Worm (Caenorhabditis elegans) whole organism, young adult: ENCODE measurements around the gene C38C3.3.

Source experiments
- B0336.3 ChIP-seq: fragments of 200-800 bp; sonication (Bioruptor generic); IDR thresholded peaks from 2 replicates; pipeline ENCODE4 v1.3.6; 2022; ENCODE audit warnings: missing genetic modification characterization, missing compliant biosample characterization
- F22D6.2 ChIP-seq: sonication (generic microtip); optimal IDR thresholded peaks from 2 replicates; lab custom pipeline; 2016; ENCODE audit warnings: mild to moderate bottlenecking, missing genetic modification characterization, missing compliant biosample characterization
- F39B2.1 ChIP-seq: fragments of 200-800 bp; sonication (Bioruptor generic); IDR thresholded peaks from 2 replicates; pipeline ENCODE4 v1.3.6; 2022; ENCODE audit warnings: missing genetic modification reagents, missing genetic modification characterization, missing compliant biosample characterization
- F52B5.7 ChIP-seq: sonication (generic microtip); optimal IDR thresholded peaks from 2 replicates; lab custom pipeline; 2016; ENCODE audit warnings: mild to moderate bottlenecking, missing genetic modification characterization, missing compliant biosample characterization
- F57C9.4 ChIP-seq: sonication (generic microtip); optimal IDR thresholded peaks from 2 replicates; lab custom pipeline; 2017; ENCODE audit warnings: mild to moderate bottlenecking, missing genetic modification characterization, missing compliant biosample characterization
- K11D2.4 ChIP-seq: fragments of 200-800 bp; sonication (Bioruptor generic); IDR thresholded peaks from 2 replicates; pipeline ENCODE4 v1.3.6; 2022; ENCODE audit warnings: missing genetic modification reagents, missing genetic modification characterization, missing compliant biosample characterization
- T07F8.4 ChIP-seq: sonication (generic microtip); optimal IDR thresholded peaks from 2 replicates; lab custom pipeline; 2016; ENCODE audit warnings: mild to moderate bottlenecking, missing genetic modification characterization, moderate library complexity, missing compliant biosample characterization
- Y79H2A.3 ChIP-seq: fragments of 200-800 bp; sonication (Bioruptor generic); conservative IDR thresholded peaks from 2 replicates; pipeline ENCODE4 v1.3.6; 2022; ENCODE audit warnings: missing genetic modification reagents, missing genetic modification characterization, missing compliant biosample characterization
- ama-1 ChIP-seq, 3 experiments: fragments of 150-350 bp in 1 of 3; sonication (generic microtip) in 2 of 3; optimal IDR thresholded peaks; 2 replicates each; lab custom pipeline; 2014 to 2018; ENCODE audit warnings: missing biosample characterization in 2 of 3, missing genetic modification characterization in 2 of 3, missing genetic modification reagents in 2 of 3
- aptf-2 ChIP-seq: fragments of 200-800 bp; sonication (Bioruptor generic); conservative IDR thresholded peaks from 2 replicates; pipeline ENCODE4 v1.3.6; 2022; ENCODE audit warnings: missing genetic modification reagents, missing genetic modification characterization, missing compliant biosample characterization
- atf-7 ChIP-seq: sonication (generic microtip); optimal IDR thresholded peaks from 2 replicates; lab custom pipeline; 2017; ENCODE audit warnings: mild to moderate bottlenecking, missing genetic modification characterization, missing compliant biosample characterization
- attf-6 ChIP-seq: fragments of 200-800 bp; sonication (Bioruptor generic); IDR thresholded peaks from 2 replicates; pipeline ENCODE4 v1.3.6; 2022; ENCODE audit warnings: missing genetic modification reagents, missing genetic modification characterization, missing compliant biosample characterization
- cebp-1 ChIP-seq, 2 experiments: fragments of 200-800 bp in 1 of 2; sonication (Bioruptor generic) in 1 of 2; sonication (generic microtip) in 1 of 2; IDR thresholded peaks in 1 of 2; optimal IDR thresholded peaks in 1 of 2; 2 replicates each; pipeline versions ENCODE4 v1.3.6 to Lab custom; 2017 to 2022; ENCODE audit warnings: missing compliant biosample characterization in 2 of 2, missing genetic modification characterization in 2 of 2, mild to moderate bottlenecking in 1 of 2, missing genetic modification reagents in 1 of 2, moderate library complexity in 1 of 2
- cebp-2 ChIP-seq: fragments of 200-800 bp; sonication (Bioruptor generic); IDR thresholded peaks from 2 replicates; pipeline ENCODE4 v1.3.6; 2022; ENCODE audit warnings: missing genetic modification characterization, missing compliant biosample characterization
- ceh-91 ChIP-seq: fragments of 200-800 bp; sonication (Bioruptor generic); IDR thresholded peaks from 2 replicates; pipeline ENCODE4 v1.3.6; 2022; ENCODE audit warnings: missing genetic modification reagents, missing genetic modification characterization, missing compliant biosample characterization
- dox-1 ChIP-seq: fragments of 200-800 bp; sonication (Bioruptor generic); IDR thresholded peaks from 2 replicates; pipeline ENCODE4 v1.3.6; 2022; ENCODE audit warnings: missing genetic modification reagents, missing genetic modification characterization, missing compliant biosample characterization
- dpl-1 ChIP-seq: fragments of 150-350 bp; optimal IDR thresholded peaks from 2 replicates; lab custom pipeline; 2014; ENCODE audit warnings: missing biosample characterization, missing genetic modification reagents, missing genetic modification characterization
- hlh-12 ChIP-seq: sonication (generic microtip); optimal IDR thresholded peaks from 2 replicates; lab custom pipeline; 2016; ENCODE audit warnings: missing genetic modification characterization, missing compliant biosample characterization
- lin-26 ChIP-seq: fragments of 200-800 bp; sonication (Bioruptor generic); IDR thresholded peaks from 2 replicates; pipeline ENCODE4 v1.3.6; 2022; ENCODE audit warnings: missing genetic modification reagents, missing genetic modification characterization, missing compliant biosample characterization
- lin-54 ChIP-seq: fragments of 200-800 bp; sonication (Bioruptor generic); optimal IDR thresholded peaks from 2 replicates; lab custom pipeline; 2018; ENCODE audit warnings: mild to moderate bottlenecking, missing genetic modification characterization, missing compliant biosample characterization
- lsl-1 ChIP-seq: fragments of 200-800 bp; sonication (Bioruptor generic); optimal IDR thresholded peaks from 2 replicates; lab custom pipeline; 2018; ENCODE audit warnings: mild to moderate bottlenecking, missing genetic modification characterization, moderate library complexity, missing compliant biosample characterization
- mes-4 ChIP-seq: sonication (generic microtip); optimal IDR thresholded peaks from 2 replicates; lab custom pipeline; 2016; ENCODE audit warnings: missing genotype, missing genetic modification characterization, missing compliant biosample characterization
- nfya-2 ChIP-seq: fragments of 200-800 bp; sonication (Bioruptor generic); IDR thresholded peaks from 2 replicates; pipeline ENCODE4 v1.3.6; 2022; ENCODE audit warnings: missing genetic modification reagents, missing genetic modification characterization, missing compliant biosample characterization
- nfyb-1 ChIP-seq: fragments of 200-800 bp; sonication (Bioruptor generic); IDR thresholded peaks from 2 replicates; pipeline ENCODE4 v1.3.6; 2022; ENCODE audit warnings: missing genetic modification reagents, missing genetic modification characterization, missing compliant biosample characterization
- nhr-120 ChIP-seq: fragments of 200-800 bp; sonication (Bioruptor generic); IDR thresholded peaks from 2 replicates; pipeline ENCODE4 v1.3.6; 2022; ENCODE audit warnings: missing genetic modification characterization, missing compliant biosample characterization
- nhr-80 ChIP-seq: sonication (generic microtip); optimal IDR thresholded peaks from 2 replicates; lab custom pipeline; 2016; ENCODE audit warnings: missing genetic modification characterization, missing compliant biosample characterization
- nhr-90 ChIP-seq: sonication (generic microtip); optimal IDR thresholded peaks from 2 replicates; lab custom pipeline; 2016; ENCODE audit warnings: missing genotype, mild to moderate bottlenecking, missing genetic modification characterization, missing compliant biosample characterization
- rec-8 ChIP-seq, 2 experiments: sonication (generic microtip); optimal IDR thresholded peaks; 2 replicates each; lab custom pipeline; 2016; ENCODE audit warnings: mild to moderate bottlenecking in 2 of 2, missing genetic modification characterization in 2 of 2, missing genetic modification reagents in 2 of 2, missing genotype in 2 of 2, missing biosample characterization in 1 of 2, missing compliant biosample characterization in 1 of 2, moderate library complexity in 1 of 2
- repo-1 ChIP-seq: sonication (generic microtip); optimal IDR thresholded peaks from 2 replicates; lab custom pipeline; 2017; ENCODE audit warnings: mild to moderate bottlenecking, missing genetic modification characterization, missing compliant biosample characterization
- sea-2 ChIP-seq: fragments of 200-800 bp; sonication (Bioruptor generic); IDR thresholded peaks from 2 replicates; pipeline ENCODE4 v1.3.6; 2022; ENCODE audit warnings: missing genetic modification characterization, missing compliant biosample characterization
- somi-1 ChIP-seq: fragments of 200-800 bp; sonication (Bioruptor generic); optimal IDR thresholded peaks from 2 replicates; lab custom pipeline; 2018; ENCODE audit warnings: mild to moderate bottlenecking, missing genetic modification characterization, missing compliant biosample characterization
- tbx-9 ChIP-seq: sonication (generic microtip); optimal IDR thresholded peaks from 2 replicates; lab custom pipeline; 2016; ENCODE audit warnings: borderline replicate concordance, missing genetic modification characterization, inconsistent platforms, missing compliant biosample characterization
- unc-62 ChIP-seq: fragments of 150-350 bp; optimal IDR thresholded peaks from 2 replicates; lab custom pipeline; 2014; ENCODE audit warnings: missing biosample characterization, missing genetic modification reagents, missing genetic modification characterization
- ztf-25 ChIP-seq: fragments of 200-800 bp; sonication (Bioruptor generic); IDR thresholded peaks from 2 replicates; pipeline ENCODE4 v1.3.6; 2022; ENCODE audit warnings: missing genetic modification reagents, missing genetic modification characterization, missing compliant biosample characterization

The C38C3.3 gene

DNA sequence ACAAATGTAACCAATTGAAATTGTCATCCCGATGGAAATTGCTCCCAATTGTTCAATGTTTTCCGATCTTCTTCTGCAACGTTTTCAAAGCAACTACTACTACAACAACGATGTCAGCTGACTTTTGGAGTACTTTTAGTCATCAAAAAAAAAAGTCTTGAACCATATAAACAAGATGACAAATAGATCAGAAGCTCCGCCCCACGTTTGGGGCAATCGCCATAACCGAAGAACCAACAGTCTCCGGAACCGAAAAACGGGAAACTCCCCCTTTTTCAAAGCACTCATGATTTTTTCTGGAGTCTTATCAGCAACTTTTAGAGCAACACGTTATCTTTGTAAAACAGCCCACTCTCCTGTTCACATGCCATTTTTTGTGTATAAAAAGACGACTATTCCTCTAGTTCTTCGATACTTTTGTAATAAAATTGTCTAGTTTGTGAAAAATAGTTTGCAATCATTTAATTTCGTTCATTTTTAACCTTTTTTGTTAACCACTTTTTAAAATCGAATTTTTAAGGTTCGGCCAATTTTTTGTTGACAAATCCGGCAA lies 36.0 kb upstream of the C38C3.3 start:
- no peak for TF ChIP-seq unc-62
- TF ChIP-seq mes-4 (tag; lab: Kevin White, UChicago) = no peak
- no peak for TF ChIP-seq Y79H2A.3 (GFP tag; lab: Robert Waterston, UW)
- no peak for TF ChIP-seq nhr-90 (tag; lab: Kevin White, UChicago)
- TF ChIP-seq lsl-1 = no peak
- no peak for TF ChIP-seq F52B5.7
- TF ChIP-seq F57C9.4 (tag; lab: Kevin White, UChicago) = no peak
- TF ChIP-seq tbx-9 (tag; lab: Kevin White, UChicago) = no peak
- no peak for TF ChIP-seq dox-1
- TF ChIP-seq ceh-91 = no peak
- peak; percentile 79 for TF ChIP-seq nhr-80 (tag; lab: Kevin White, UChicago)
- TF ChIP-seq ama-1 (optimal IDR thresholded peaks at IDR 0.05; lab: Kevin White, UChicago) = no peak
- no peak for TF ChIP-seq ama-1 (GFP tag; optimal IDR thresholded peaks at IDR 0.05; lab: Kevin White, UChicago)
- TF ChIP-seq lin-54 (GFP tag; lab: Kevin White, UChicago) = no peak
- TF ChIP-seq B0336.3 (GFP tag; lab: Robert Waterston, UW) = 0 out of 2 replicates have a peak, but pooled peaks have one; percentile 16
- TF ChIP-seq nhr-120 (GFP tag; lab: Robert Waterston, UW) = no peak
- TF ChIP-seq F39B2.1 = no peak

DNA sequence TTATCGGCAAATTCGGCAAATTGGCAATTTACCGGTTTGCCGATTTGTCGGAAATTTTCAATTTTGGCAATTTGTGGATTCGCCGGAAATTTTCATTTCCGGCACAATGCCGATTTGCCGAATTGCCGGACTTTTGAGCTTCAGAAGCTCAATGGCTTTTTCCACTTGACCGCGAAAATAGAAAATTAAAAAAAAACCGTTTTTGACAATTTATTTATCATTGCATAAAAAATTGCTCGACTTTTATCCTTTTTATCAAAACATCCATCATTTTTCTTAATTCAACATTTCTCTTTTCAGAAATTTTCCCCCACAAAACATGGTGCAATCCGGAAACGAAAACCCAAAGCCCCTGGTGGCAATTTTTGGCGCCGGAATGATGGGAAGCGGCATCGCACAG lies 35.4 kb upstream of the C38C3.3 start, which contains the start of gene hacd-1:
TSS of gene hacd-1 (plus strand) at position 301 of the 400 bp plus-strand sequence.
- TF ChIP-seq aptf-2 (GFP tag; lab: Robert Waterston, UW) (no peak), lin-26 (no peak), F52B5.7 (no peak), nfyb-1 (GFP tag; lab: Robert Waterston, UW) (no peak), attf-6 (no peak), cebp-1 (GFP tag; IDR thresholded peaks at IDR 0.05; lab: Robert Waterston, UW) (no peak), cebp-1 (tag; optimal IDR thresholded peaks at IDR 0.05; lab: Kevin White, UChicago) (no peak), lsl-1 (no peak), rec-8 (tag; optimal IDR thresholded peaks at IDR 0.05; lab: Kevin White, UChicago) (no peak), repo-1 (tag; lab: Kevin White, UChicago) (no peak), sea-2 (GFP tag; lab: Robert Waterston, UW) (no peak), hlh-12 (tag; lab: Kevin White, UChicago) (no peak)
- TF ChIP-seq, all 124 proteins: peak for 0

DNA sequence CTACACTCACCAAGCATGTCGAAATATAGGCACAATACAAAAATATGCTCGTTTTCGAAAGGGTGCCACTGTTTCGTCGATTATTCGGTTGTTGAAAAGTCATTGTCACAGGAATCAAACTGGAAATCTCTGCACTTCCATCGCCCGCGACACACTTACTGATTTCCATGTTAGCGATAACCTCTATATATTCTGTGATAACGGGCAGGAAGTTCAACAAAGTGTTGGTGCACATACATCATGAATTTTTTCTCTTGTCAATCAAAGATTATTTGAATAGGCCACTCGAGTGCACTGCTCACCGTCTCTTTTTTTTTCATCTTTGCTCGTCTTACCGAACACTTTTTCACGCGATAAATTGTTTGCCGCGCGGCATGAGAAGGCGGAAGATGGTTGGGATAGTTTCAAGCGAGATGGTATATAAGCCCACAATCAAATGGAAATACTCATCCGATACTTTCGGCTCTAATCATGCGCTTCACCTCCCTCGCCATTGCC lies 30.8 kb upstream of the C38C3.3 start, which contains the start of the genes fpn-1.2 and pqn-54:
TSS of gene fpn-1.2 (minus strand) at position 157 of the 498 bp plus-strand sequence.
TSS of gene pqn-54 (plus strand) at position 448 of the 498 bp plus-strand sequence.
- TF ChIP-seq cebp-2 = no peak
- TF ChIP-seq nfya-2 (GFP tag; lab: Robert Waterston, UW) = no peak
- TF ChIP-seq dox-1 = no peak
- peak; percentile 9 for TF ChIP-seq atf-7 (tag; lab: Kevin White, UChicago)
- no peak for TF ChIP-seq ztf-25 (GFP tag; lab: Robert Waterston, UW)
- no peak for TF ChIP-seq F22D6.2 (tag; lab: Kevin White, UChicago)
- TF ChIP-seq K11D2.4 (GFP tag; lab: Robert Waterston, UW) = no peak
- no peak for TF ChIP-seq nhr-120 (GFP tag; lab: Robert Waterston, UW)
- peak; percentile 87 for TF ChIP-seq nhr-80 (tag; lab: Kevin White, UChicago)
- TF ChIP-seq T07F8.4 (tag; lab: Kevin White, UChicago) = no peak
- no peak for TF ChIP-seq somi-1 (GFP tag; lab: Kevin White, UChicago)
- no peak for TF ChIP-seq dpl-1 (GFP tag; lab: Kevin White, UChicago)
